Fruit fly (Drosophila melanogaster) whole organism, embryonic: ENCODE measurements around the gene CG4950.

Experiments
- Bteb2 ChIP-seq: fragments of 200-800 bp; sonication (Bioruptor generic); optimal IDR thresholded peaks from 2 replicates; lab custom pipeline; 2016; ENCODE audit warnings: missing biosample characterization, missing genetic modification characterization
- CG10431 ChIP-seq: fragments of 200-800 bp; sonication (Bioruptor generic); optimal IDR thresholded peaks from 3 replicates; lab custom pipeline; 2018; ENCODE audit warnings: missing biosample characterization, mild to moderate bottlenecking, missing genetic modification characterization
- CG11247 ChIP-seq: fragments of 200-800 bp; sonication (Bioruptor generic); IDR thresholded peaks from 2 replicates; pipeline ENCODE4 v1.3.6; 2022; ENCODE audit warnings: missing biosample characterization, missing genetic modification characterization
- CG11504 ChIP-seq: fragments of 200-800 bp; sonication (Bioruptor generic); optimal IDR thresholded peaks from 3 replicates; lab custom pipeline; 2019; ENCODE audit warnings: missing biosample characterization, mild to moderate bottlenecking, missing genetic modification characterization, moderate library complexity
- CG1233 ChIP-seq: fragments of 200-800 bp; sonication (Bioruptor generic); optimal IDR thresholded peaks from 4 replicates; lab custom pipeline; 2018; ENCODE audit warnings: missing biosample characterization, mild to moderate bottlenecking, missing genetic modification characterization
- CG15514 ChIP-seq: fragments of 200-800 bp; sonication (Bioruptor generic); optimal IDR thresholded peaks from 3 replicates; lab custom pipeline; 2017; ENCODE audit warnings: missing biosample characterization, missing genetic modification characterization, mild to moderate bottlenecking, moderate library complexity, missing genetic modification reagents
- CG1647 ChIP-seq: fragments of 200-800 bp; sonication (Bioruptor generic); optimal IDR thresholded peaks from 3 replicates; lab custom pipeline; 2016; ENCODE audit warnings: missing biosample characterization, missing genetic modification characterization
- CG18262 ChIP-seq: fragments of 200-800 bp; optimal IDR thresholded peaks from 3 replicates; lab custom pipeline; 2019; ENCODE audit warnings: missing biosample characterization, mild to moderate bottlenecking, missing genetic modification characterization, moderate library complexity
- CG3163 ChIP-seq: fragments of 200-800 bp; sonication (Bioruptor generic); optimal IDR thresholded peaks from 3 replicates; lab custom pipeline; 2016; ENCODE audit warnings: missing biosample characterization, missing genetic modification characterization
- CG4854 ChIP-seq: fragments of 200-800 bp; sonication (Bioruptor generic); optimal IDR thresholded peaks from 2 replicates; lab custom pipeline; 2016; ENCODE audit warnings: missing biosample characterization, missing genetic modification characterization, inconsistent platforms
- CG7556 ChIP-seq: fragments of 200-800 bp; sonication (Bioruptor generic); optimal IDR thresholded peaks from 2 replicates; lab custom pipeline; 2017; ENCODE audit warnings: missing biosample characterization, mild to moderate bottlenecking, missing genetic modification characterization
- CG7987 ChIP-seq: fragments of 200-800 bp; sonication (Bioruptor generic); optimal IDR thresholded peaks from 2 replicates; lab custom pipeline; 2018; ENCODE audit warnings: missing biosample characterization, mild to moderate bottlenecking, missing genetic modification characterization, moderate library complexity
- CG8281 ChIP-seq: fragments of 200-800 bp; sonication (Bioruptor generic); optimal IDR thresholded peaks from 2 replicates; lab custom pipeline; 2018; ENCODE audit warnings: missing biosample characterization, mild to moderate bottlenecking, missing genetic modification characterization, moderate library complexity
- CG8359 ChIP-seq: fragments of 200-800 bp; sonication (Bioruptor generic); optimal IDR thresholded peaks from 2 replicates; lab custom pipeline; 2017; ENCODE audit warnings: missing biosample characterization, mild to moderate bottlenecking, missing genetic modification characterization, borderline replicate concordance
- CHES-1-like ChIP-seq: fragments of 200-800 bp; sonication (Bioruptor generic); optimal IDR thresholded peaks from 2 replicates; lab custom pipeline; 2016; ENCODE audit warnings: missing biosample characterization, missing genetic modification characterization
- D19B ChIP-seq: fragments of 200-800 bp; sonication (Bioruptor generic); optimal IDR thresholded peaks from 2 replicates; lab custom pipeline; 2017; ENCODE audit warnings: missing biosample characterization, mild to moderate bottlenecking, missing genetic modification characterization
- Deaf1 ChIP-seq: fragments of 200-800 bp; optimal IDR thresholded peaks from 3 replicates; lab custom pipeline; 2019; ENCODE audit warnings: missing biosample characterization, mild to moderate bottlenecking, missing genetic modification characterization, moderate library complexity
- Doc3 ChIP-seq: fragments of 200-800 bp; sonication (Bioruptor generic); IDR thresholded peaks from 3 replicates; pipeline ENCODE4 v1.3.6; 2022; ENCODE audit warnings: missing biosample characterization, missing genetic modification characterization; ENCODE audit not compliant: partially characterized antibody
- Gug ChIP-seq: fragments of 200-800 bp; sonication (Bioruptor generic); IDR thresholded peaks from 4 replicates; pipeline ENCODE4 v1.3.6; 2022; ENCODE audit warnings: missing biosample characterization, missing genetic modification characterization
- HmgZ ChIP-seq: fragments of 200-800 bp; sonication (Bioruptor generic); optimal IDR thresholded peaks from 2 replicates; lab custom pipeline; 2018; ENCODE audit warnings: missing biosample characterization, mild to moderate bottlenecking, missing genetic modification characterization
- Hr78 ChIP-seq, 2 experiments: fragments of 200-800 bp in 1 of 2; fragments of >200 bp in 1 of 2; sonication (Bioruptor generic) in 1 of 2; optimal IDR thresholded peaks; 2 replicates each; lab custom pipeline; 2017 to 2019; ENCODE audit warnings: missing biosample characterization in 2 of 2, missing genetic modification characterization in 2 of 2, mild to moderate bottlenecking in 1 of 2, moderate library complexity in 1 of 2
- Nf-YB ChIP-seq: fragments of 200-800 bp; sonication (Bioruptor generic); optimal IDR thresholded peaks from 3 replicates; lab custom pipeline; 2019; ENCODE audit warnings: missing biosample characterization, mild to moderate bottlenecking, missing genetic modification characterization, moderate library complexity
- Oli ChIP-seq: fragments of 200-800 bp; sonication (Bioruptor generic); optimal IDR thresholded peaks from 2 replicates; lab custom pipeline; 2018; ENCODE audit warnings: missing biosample characterization, mild to moderate bottlenecking, missing genetic modification characterization, moderate library complexity
- PHDP ChIP-seq: fragments of 200-800 bp; sonication (Bioruptor generic); optimal IDR thresholded peaks from 3 replicates; lab custom pipeline; 2018; ENCODE audit warnings: missing biosample characterization, mild to moderate bottlenecking, missing genetic modification characterization, moderate library complexity
- Pdp1 ChIP-seq, 2 experiments: fragments of 200-800 bp; sonication (Bioruptor generic); optimal IDR thresholded peaks; 3 replicates each; lab custom pipeline; 2016; ENCODE audit warnings: missing biosample characterization in 2 of 2, missing genetic modification characterization in 2 of 2, mild to moderate bottlenecking in 1 of 2, moderate library complexity in 1 of 2
- Rfx ChIP-seq: fragments of 200-800 bp; sonication (Bioruptor generic); IDR thresholded peaks from 2 replicates; pipeline ENCODE4 v1.3.6; 2022; ENCODE audit warnings: missing biosample characterization, missing genetic modification characterization
- Sox100B ChIP-seq: fragments of 200-800 bp; sonication (Bioruptor generic); optimal IDR thresholded peaks from 3 replicates; lab custom pipeline; 2018; ENCODE audit warnings: missing biosample characterization, mild to moderate bottlenecking, missing genetic modification characterization
- Sox102F ChIP-seq: fragments of 200-800 bp; sonication (Bioruptor generic); optimal IDR thresholded peaks from 2 replicates; lab custom pipeline; 2018; ENCODE audit warnings: missing biosample characterization, mild to moderate bottlenecking, missing genetic modification characterization, moderate library complexity
- bcd ChIP-seq: fragments of 200-800 bp; sonication (Bioruptor generic); optimal IDR thresholded peaks from 2 replicates; lab custom pipeline; 2017; ENCODE audit warnings: missing biosample characterization, mild to moderate bottlenecking, missing genetic modification characterization
- cg ChIP-seq: fragments of 200-800 bp; sonication (Bioruptor generic); optimal IDR thresholded peaks from 3 replicates; lab custom pipeline; 2019; ENCODE audit warnings: missing biosample characterization, mild to moderate bottlenecking, missing genetic modification characterization, moderate library complexity
- chif ChIP-seq, 2 experiments: fragments of 200-800 bp; sonication (Bioruptor generic); optimal IDR thresholded peaks; 3 replicates each; lab custom pipeline; 2016; ENCODE audit warnings: missing biosample characterization in 2 of 2, missing genetic modification characterization in 2 of 2
- dmrt99B ChIP-seq: fragments of 200-800 bp; sonication (Bioruptor generic); optimal IDR thresholded peaks from 2 replicates; lab custom pipeline; 2018; ENCODE audit warnings: missing biosample characterization, mild to moderate bottlenecking, missing genetic modification characterization, moderate library complexity
- dysf ChIP-seq: fragments of 200-800 bp; sonication (Bioruptor generic); IDR thresholded peaks from 3 replicates; pipeline ENCODE4 v1.3.6; 2022; ENCODE audit warnings: missing biosample characterization, missing genetic modification characterization
- exex ChIP-seq: fragments of 200-800 bp; sonication (Bioruptor generic); optimal IDR thresholded peaks from 4 replicates; lab custom pipeline; 2018; ENCODE audit warnings: missing biosample characterization, mild to moderate bottlenecking, missing genetic modification characterization, moderate library complexity
- fd64A ChIP-seq: fragments of 200-800 bp; sonication (Bioruptor generic); optimal IDR thresholded peaks from 3 replicates; lab custom pipeline; 2018; ENCODE audit warnings: missing biosample characterization, mild to moderate bottlenecking, missing genetic modification characterization
- gsb-n ChIP-seq: fragments of 200-800 bp; sonication (Bioruptor generic); optimal IDR thresholded peaks from 3 replicates; lab custom pipeline; 2018; ENCODE audit warnings: missing biosample characterization, mild to moderate bottlenecking, missing genetic modification characterization
- klu ChIP-seq: fragments of 200-800 bp; sonication (Bioruptor generic); IDR thresholded peaks from 2 replicates; pipeline ENCODE4 v1.3.6; 2022; ENCODE audit warnings: missing biosample characterization, missing genetic modification characterization
- mam ChIP-seq: fragments of 200-800 bp; sonication (Bioruptor generic); optimal IDR thresholded peaks from 3 replicates; lab custom pipeline; 2016; ENCODE audit warnings: missing biosample characterization, missing genetic modification characterization
- nmo ChIP-seq: fragments of 200-800 bp; sonication (Bioruptor generic); optimal IDR thresholded peaks from 2 replicates; lab custom pipeline; 2018; ENCODE audit warnings: missing biosample characterization, mild to moderate bottlenecking, missing genetic modification characterization, moderate library complexity
- pita ChIP-seq: fragments of 200-800 bp; sonication (Bioruptor generic); optimal IDR thresholded peaks from 2 replicates; lab custom pipeline; 2017; ENCODE audit warnings: missing biosample characterization, mild to moderate bottlenecking, missing genetic modification characterization
- psq ChIP-seq: fragments of 200-800 bp; sonication (Bioruptor generic); optimal IDR thresholded peaks from 2 replicates; lab custom pipeline; 2017; ENCODE audit warnings: missing biosample characterization, missing genetic modification characterization
- row ChIP-seq: fragments of 200-800 bp; sonication (Bioruptor generic); IDR thresholded peaks from 3 replicates; pipeline ENCODE4 v1.3.6; 2022; ENCODE audit warnings: missing biosample characterization, missing genetic modification characterization
- scrt ChIP-seq: fragments of 200-800 bp; sonication (Bioruptor generic); optimal IDR thresholded peaks from 2 replicates; lab custom pipeline; 2018; ENCODE audit warnings: missing biosample characterization, mild to moderate bottlenecking, missing genetic modification characterization, moderate library complexity
- so ChIP-seq: fragments of 200-800 bp; sonication (Bioruptor generic); IDR thresholded peaks from 3 replicates; pipeline ENCODE4 v1.3.6; 2022; ENCODE audit warnings: missing biosample characterization, missing genetic modification characterization
- tap ChIP-seq: fragments of 200-800 bp; optimal IDR thresholded peaks from 3 replicates; lab custom pipeline; 2019; ENCODE audit warnings: missing biosample characterization, mild to moderate bottlenecking, missing genetic modification characterization, moderate library complexity
- unpg ChIP-seq: fragments of 200-800 bp; sonication (Bioruptor generic); optimal IDR thresholded peaks from 3 replicates; lab custom pipeline; 2018; ENCODE audit warnings: missing biosample characterization, mild to moderate bottlenecking, missing genetic modification characterization, moderate library complexity
- vfl ChIP-seq: fragments of 200-800 bp; sonication (Bioruptor generic); optimal IDR thresholded peaks from 2 replicates; lab custom pipeline; 2016; ENCODE audit warnings: missing biosample characterization, missing genetic modification characterization

The CG4950 gene

DNA sequence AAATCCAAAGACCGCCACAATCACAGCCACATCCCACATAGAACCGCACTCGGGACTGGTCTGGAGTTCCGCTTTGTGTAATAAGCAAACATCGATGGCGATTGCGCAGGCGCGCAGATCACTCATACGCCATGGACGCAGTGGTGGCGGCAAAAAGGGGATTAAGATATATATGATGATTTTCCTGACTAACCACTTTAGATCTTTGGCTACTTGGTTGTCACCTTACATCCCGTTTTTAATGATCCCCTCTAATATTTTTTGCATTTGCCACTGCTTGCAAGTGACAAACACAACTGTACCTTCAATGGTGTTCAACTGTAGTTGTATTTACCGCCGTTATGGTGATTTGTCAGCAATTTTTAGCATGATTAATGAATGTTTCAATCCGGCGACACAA, 42.0 kb upstream of the CG4950 start (continued):
- no peak for TF ChIP-seq CG10431
- no peak for TF ChIP-seq exex (tag; lab: Kevin White, UChicago)
- no peak for TF ChIP-seq pita
- no peak for TF ChIP-seq Doc3 (GFP tag; lab: Robert Waterston, UW)
- no peak for TF ChIP-seq CG7987 (GFP tag; lab: Kevin White, UChicago)
- no peak for TF ChIP-seq klu (GFP tag; lab: Robert Waterston, UW)
- TF ChIP-seq CG11247 (GFP tag; lab: Robert Waterston, UW), result peak; percentile 49
- no peak for TF ChIP-seq CG11504 (tag; lab: Kevin White, UChicago)
- no peak for TF ChIP-seq CG1233 (GFP tag; lab: Kevin White, UChicago)
- peak; percentile 23 for TF ChIP-seq CG15514
- TF ChIP-seq Rfx, result peak; percentile 71
- no peak for TF ChIP-seq vfl (GFP tag; lab: Kevin White, UChicago)
- no peak for TF ChIP-seq Nf-YB (GFP tag; lab: Kevin White, UChicago)
- TF ChIP-seq cg (GFP tag; lab: Kevin White, UChicago), result no peak
- TF ChIP-seq Pdp1 (GFP tag; optimal IDR thresholded peaks at IDR 0.05; lab: Kevin White, UChicago), result no peak
- TF ChIP-seq Hr78 (GFP tag; optimal IDR thresholded peaks at IDR 0.05; lab: Kevin White, UChicago), result no peak
- no peak for TF ChIP-seq so (GFP tag; lab: Robert Waterston, UW)
- peak in 1 of 2 experiments; percentile 10 for TF ChIP-seq chif (GFP tag; optimal IDR thresholded peaks at IDR 0.05; lab: Kevin White, UChicago)
- no peak for TF ChIP-seq CG4854
- peak; percentile 20 for TF ChIP-seq unpg
- TF ChIP-seq D19B (GFP tag; lab: Kevin White, UChicago), result no peak
- TF ChIP-seq psq (GFP tag; lab: Kevin White, UChicago), result no peak
- no peak for TF ChIP-seq CG8359 (GFP tag; lab: Kevin White, UChicago)
- TF ChIP-seq fd64A, result no peak
- TF ChIP-seq scrt (GFP tag; lab: Kevin White, UChicago), result no peak
- TF ChIP-seq Bteb2 (GFP tag; lab: Kevin White, UChicago), result no peak
- TF ChIP-seq CG18262, result no peak

DNA sequence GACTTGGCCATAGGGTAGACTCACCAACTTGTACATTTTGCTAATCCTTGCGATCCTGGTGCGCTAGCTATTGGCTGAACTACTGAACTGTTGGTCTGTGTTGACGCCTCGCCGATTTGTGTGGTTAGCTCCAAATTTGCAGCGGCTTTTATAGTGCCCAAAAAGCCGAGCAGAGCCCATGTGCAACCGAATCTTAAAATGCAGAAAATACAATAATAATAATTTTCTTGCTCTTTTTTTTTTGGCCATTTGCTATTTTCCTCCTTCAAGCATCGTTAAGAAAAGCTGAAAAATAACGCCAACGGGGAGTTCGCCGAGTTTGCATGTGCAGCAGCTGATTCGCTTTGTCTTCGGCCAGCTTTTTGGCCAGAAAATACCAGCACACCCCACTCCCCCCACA, 40.4 kb upstream of the CG4950 start, which contains the start of gene CG13042:
TSS of gene CG13042 (minus strand) at position 101 of the 400 bp plus-strand sequence.
- TF ChIP-seq HmgZ (no peak), Gug (GFP tag; lab: Robert Waterston, UW) (0 out of 4 replicates have a peak, but pooled peaks have one; percentile 2), CG8281 (no peak), CHES-1-like (no peak)

DNA sequence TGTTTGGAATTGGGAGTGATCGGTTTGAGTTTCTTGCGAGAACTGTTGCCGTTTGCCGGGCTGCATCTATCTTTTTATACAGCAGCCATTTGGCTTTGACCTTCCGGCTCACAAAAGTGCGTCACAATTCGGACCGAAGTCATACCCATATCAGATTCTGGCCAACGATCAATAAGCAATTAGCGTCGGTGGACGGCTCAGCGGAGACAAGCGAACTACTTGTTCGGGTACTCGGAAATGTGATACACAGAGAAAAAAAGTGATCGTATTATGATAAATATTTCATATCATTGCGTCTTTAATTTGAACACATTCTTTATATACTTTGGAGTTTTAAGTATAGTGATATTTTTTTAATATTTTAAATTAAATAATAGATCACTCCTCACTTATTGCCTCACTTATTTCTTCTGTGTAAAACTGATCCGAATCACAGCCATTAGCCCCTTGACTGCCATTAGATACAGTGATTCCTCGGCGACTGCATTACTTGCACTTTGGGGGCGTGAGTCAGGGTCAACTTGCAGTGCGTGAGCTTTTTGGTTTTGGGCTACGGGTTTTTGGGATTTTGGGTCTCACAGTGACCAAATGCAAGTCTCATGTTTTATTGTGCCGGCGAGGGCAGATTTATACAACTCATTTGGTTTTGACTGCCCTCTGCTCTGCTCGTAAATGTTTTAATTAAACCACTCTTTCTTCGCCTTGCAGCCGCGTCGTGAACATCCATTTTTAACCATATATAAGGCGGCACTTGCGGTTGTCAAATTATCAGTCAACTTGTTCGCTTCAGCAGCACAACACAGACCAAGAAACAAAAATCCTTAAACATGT, 38.1 kb upstream of the CG4950 start, which contains the start of the genes CG13043 and CG13063:
TSS of gene CG13043 (minus strand) at position 51 of the 831 bp plus-strand sequence.
TSS of gene CG13063 (plus strand) at position 781 of the 831 bp plus-strand sequence.
- TF ChIP-seq dysf (GFP tag; lab: Robert Waterston, UW), result 0 out of 3 replicates have a peak, but pooled peaks have one; percentile 31
- TF ChIP-seq pita, result no peak
- TF ChIP-seq mam (GFP tag; lab: Kevin White, UChicago), result no peak
- peak; percentile 10 for TF ChIP-seq nmo (GFP tag; lab: Kevin White, UChicago)
- no peak for TF ChIP-seq bcd (GFP tag; lab: Kevin White, UChicago)
- peak; percentile 58 for TF ChIP-seq gsb-n
- TF ChIP-seq Oli, result peak; percentile 22
- TF ChIP-seq dmrt99B, result peak; percentile 2
- no peak for TF ChIP-seq CG3163 (GFP tag; lab: Kevin White, UChicago)
- peak; percentile 11 for TF ChIP-seq CG7556
- peak; percentile 35 for TF ChIP-seq Sox102F (GFP tag; lab: Kevin White, UChicago)
- TF ChIP-seq Deaf1 (tag; lab: Kevin White, UChicago), result peak; percentile 18
- peak; percentile 32 for TF ChIP-seq Sox100B (GFP tag; lab: Kevin White, UChicago)
- peak; percentile 3 for TF ChIP-seq PHDP (tag; lab: Kevin White, UChicago)
- peak; percentile 41; the same call in 1 of the 3 replicates for TF ChIP-seq row (GFP tag; lab: Robert Waterston, UW)
- no peak for TF ChIP-seq CG1647 (GFP tag; lab: Kevin White, UChicago)
- peak; percentile 22 for TF ChIP-seq tap (tag; lab: Kevin White, UChicago)
